Worm (Caenorhabditis elegans) whole organism, L3 larva: ENCODE measurements around the gene T05A8.8.

Experiments used
- ZK546.5 ChIP-seq: sonication (generic microtip); optimal IDR thresholded peaks from 2 replicates; lab custom pipeline; 2017; ENCODE audit warnings: missing biosample characterization, missing genetic modification characterization
- aly-2 ChIP-seq: fragments of 150-350 bp; optimal IDR thresholded peaks from 2 replicates; lab custom pipeline; 2014; ENCODE audit warnings: missing biosample characterization, missing genetic modification characterization
- ama-1 ChIP-seq: fragments of 150-350 bp; optimal IDR thresholded peaks from 2 replicates; lab custom pipeline; 2018
- ceh-16 ChIP-seq: sonication (generic microtip); optimal IDR thresholded peaks from 2 replicates; lab custom pipeline; 2017; ENCODE audit warnings: missing biosample characterization, missing genetic modification characterization
- ceh-28 ChIP-seq: fragments of 150-350 bp; optimal IDR thresholded peaks from 2 replicates; lab custom pipeline; 2014; ENCODE audit warnings: missing biosample characterization, missing genetic modification reagents, missing genetic modification characterization
- ceh-82 ChIP-seq: fragments of 150-350 bp; optimal IDR thresholded peaks from 2 replicates; lab custom pipeline; 2014; ENCODE audit warnings: missing biosample characterization, missing genetic modification characterization
- ceh-9 ChIP-seq: sonication (generic microtip); optimal IDR thresholded peaks from 2 replicates; lab custom pipeline; 2018; ENCODE audit warnings: missing biosample characterization, missing genetic modification characterization
- egl-27 ChIP-seq: sonication (generic microtip); optimal IDR thresholded peaks from 4 replicates; lab custom pipeline; 2017; ENCODE audit warnings: missing biosample characterization, missing genetic modification reagents, missing genetic modification characterization
- egl-5 ChIP-seq: fragments of 150-350 bp; optimal IDR thresholded peaks from 2 replicates; lab custom pipeline; 2017; ENCODE audit warnings: missing biosample characterization, missing genetic modification reagents, missing genetic modification characterization, inconsistent platforms
- elt-1 ChIP-seq: fragments of 150-350 bp; optimal IDR thresholded peaks from 2 replicates; lab custom pipeline; 2014; ENCODE audit warnings: missing biosample characterization, missing genetic modification characterization
- elt-2 ChIP-seq: sonication (generic microtip); optimal IDR thresholded peaks from 2 replicates; lab custom pipeline; 2016; ENCODE audit warnings: missing genetic modification reagents, mild to moderate bottlenecking, missing genetic modification characterization, missing compliant biosample characterization
- eor-1 ChIP-seq, 2 experiments: fragments of 150-350 bp; optimal IDR thresholded peaks; 2 replicates each; lab custom pipeline; 2014 to 2018; ENCODE audit warnings: missing biosample characterization in 2 of 2, missing genetic modification characterization in 2 of 2
- fkh-10 ChIP-seq: sonication (generic microtip); optimal IDR thresholded peaks from 2 replicates; lab custom pipeline; 2017; ENCODE audit warnings: missing biosample characterization, missing genetic modification reagents, missing genetic modification characterization
- fos-1 ChIP-seq: fragments of 150-350 bp; optimal IDR thresholded peaks from 2 replicates; lab custom pipeline; 2014; ENCODE audit warnings: missing biosample characterization, missing genetic modification characterization
- hmg-11 ChIP-seq: sonication (generic microtip); optimal IDR thresholded peaks from 2 replicates; lab custom pipeline; 2016; ENCODE audit warnings: missing genetic modification characterization, missing compliant biosample characterization
- jun-1 ChIP-seq: fragments of 150-350 bp; optimal IDR thresholded peaks from 2 replicates; lab custom pipeline; 2014; ENCODE audit warnings: missing biosample characterization, missing genetic modification reagents, missing genetic modification characterization
- lsy-12 ChIP-seq: sonication (generic microtip); optimal IDR thresholded peaks from 2 replicates; lab custom pipeline; 2016; ENCODE audit warnings: mild to moderate bottlenecking, missing genetic modification characterization, missing compliant biosample characterization
- mdl-1 ChIP-seq: fragments of 150-350 bp; optimal IDR thresholded peaks from 2 replicates; lab custom pipeline; 2014; ENCODE audit warnings: missing biosample characterization, missing genetic modification characterization
- nfya-1 ChIP-seq: sonication (generic microtip); optimal IDR thresholded peaks from 2 replicates; lab custom pipeline; 2017; ENCODE audit warnings: missing genetic modification characterization, mild to moderate bottlenecking, missing compliant biosample characterization, antibody characterized with exemption, moderate library complexity; ENCODE audit not compliant: insufficient read depth
- nhr-11 ChIP-seq: fragments of 150-350 bp; optimal IDR thresholded peaks from 2 replicates; lab custom pipeline; 2014; ENCODE audit warnings: missing biosample characterization, missing genetic modification characterization
- nhr-12 ChIP-seq: fragments of 150-350 bp; optimal IDR thresholded peaks from 2 replicates; lab custom pipeline; 2014; ENCODE audit warnings: missing biosample characterization, missing genetic modification characterization
- nhr-23 ChIP-seq: fragments of 150-350 bp; optimal IDR thresholded peaks from 2 replicates; lab custom pipeline; 2014; ENCODE audit warnings: missing biosample characterization, missing genetic modification reagents, missing genetic modification characterization
- nhr-237 ChIP-seq: fragments of 150-350 bp; optimal IDR thresholded peaks from 2 replicates; lab custom pipeline; 2014; ENCODE audit warnings: missing biosample characterization, missing genetic modification characterization
- nhr-28 ChIP-seq: fragments of 150-350 bp; optimal IDR thresholded peaks from 2 replicates; lab custom pipeline; 2014; ENCODE audit warnings: missing biosample characterization, missing genetic modification characterization
- nhr-43 ChIP-seq: sonication (generic microtip); optimal IDR thresholded peaks from 2 replicates; lab custom pipeline; 2016; ENCODE audit warnings: mild to moderate bottlenecking, missing genetic modification characterization, missing compliant biosample characterization; ENCODE audit not compliant: poor library complexity, severe bottlenecking
- nhr-67 ChIP-seq: fragments of 150-350 bp; optimal IDR thresholded peaks from 2 replicates; lab custom pipeline; 2014; ENCODE audit warnings: missing biosample characterization, missing genetic modification characterization
- nhr-77 ChIP-seq: fragments of 150-350 bp; optimal IDR thresholded peaks from 2 replicates; lab custom pipeline; 2014; ENCODE audit warnings: missing biosample characterization, missing genetic modification characterization
- sea-2 ChIP-seq: fragments of 150-350 bp; sonication (generic microtip); optimal IDR thresholded peaks from 4 replicates; lab custom pipeline; 2014; ENCODE audit warnings: missing biosample characterization, missing genetic modification reagents, missing genetic modification characterization
- skn-1 ChIP-seq: fragments of 150-350 bp; optimal IDR thresholded peaks from 2 replicates; lab custom pipeline; 2014; ENCODE audit warnings: missing biosample characterization, missing genetic modification characterization
- snpc-4 ChIP-seq: fragments of 150-350 bp; optimal IDR thresholded peaks from 2 replicates; lab custom pipeline; 2014; ENCODE audit warnings: missing biosample characterization, missing genetic modification characterization
- tbx-2 ChIP-seq: sonication (generic microtip); optimal IDR thresholded peaks from 2 replicates; lab custom pipeline; 2016; ENCODE audit warnings: mild to moderate bottlenecking, missing genetic modification characterization, missing compliant biosample characterization
- unc-39 ChIP-seq: sonication (generic microtip); optimal IDR thresholded peaks from 4 replicates; lab custom pipeline; 2017; ENCODE audit warnings: missing biosample characterization, missing genetic modification characterization
- unc-62 ChIP-seq: fragments of 150-350 bp; sonication (generic microtip); optimal IDR thresholded peaks from 4 replicates; lab custom pipeline; 2014; ENCODE audit warnings: missing biosample characterization, missing genetic modification reagents, missing genetic modification characterization
- zag-1 ChIP-seq: fragments of 150-350 bp; optimal IDR thresholded peaks from 2 replicates; lab custom pipeline; 2014; ENCODE audit warnings: missing biosample characterization, missing genetic modification characterization
- ztf-11 ChIP-seq: fragments of 150-350 bp; optimal IDR thresholded peaks from 2 replicates; lab custom pipeline; 2014; ENCODE audit warnings: missing biosample characterization, missing genetic modification characterization
- ztf-4 ChIP-seq: fragments of 150-350 bp; optimal IDR thresholded peaks from 2 replicates; lab custom pipeline; 2014; ENCODE audit warnings: missing biosample characterization, missing genetic modification characterization

Gene T05A8.8

DNA sequence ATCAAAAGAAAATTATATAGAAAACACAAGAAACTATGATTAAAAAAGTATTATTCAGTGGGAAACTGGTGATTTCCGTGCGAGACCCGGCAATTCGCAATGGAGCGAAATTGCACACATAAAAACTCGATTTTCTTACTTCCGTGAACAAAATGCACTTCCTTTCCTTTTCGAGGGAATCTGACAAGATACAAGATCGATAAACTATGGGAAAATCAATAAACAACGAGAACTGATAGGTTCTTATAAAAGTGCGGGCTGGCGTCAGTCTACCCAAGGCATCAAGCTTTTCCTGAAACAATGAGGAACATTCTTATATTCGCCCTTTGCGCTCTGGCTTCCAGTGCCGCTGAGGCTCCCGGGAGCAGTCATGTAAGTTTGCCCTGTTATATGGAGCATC lies 16.5 kb downstream of the T05A8.8 start, which contains the start of gene F29A7.3:
Gene F29A7.3, plus strand, starts transcription at position 301 of the 400 bp plus-strand sequence.
- TF ChIP-seq ztf-11 (tag; lab: Kevin White, UChicago) (no peak), ama-1 (lab: Kevin White, UChicago) (no peak), nfya-1 (tag; lab: Kevin White, UChicago) (no peak), egl-5 (tag; lab: Kevin White, UChicago) (no peak), ceh-28 (tag; lab: Kevin White, UChicago) (no peak), elt-2 (tag; lab: Kevin White, UChicago) (no peak), ceh-16 (no peak), nhr-237 (tag; lab: Kevin White, UChicago) (no peak), nhr-77 (tag; lab: Kevin White, UChicago) (no peak), nhr-28 (tag; lab: Kevin White, UChicago) (no peak), lsy-12 (tag; lab: Kevin White, UChicago) (no peak), ceh-82 (tag; lab: Kevin White, UChicago) (no peak), sea-2 (no peak), jun-1 (tag; lab: Kevin White, UChicago) (no peak), unc-39 (no peak), nhr-12 (tag; lab: Kevin White, UChicago) (no peak), zag-1 (tag; lab: Kevin White, UChicago) (no peak), eor-1 (tag; optimal IDR thresholded peaks at IDR 0.05; lab: Kevin White, UChicago) (no peak), snpc-4 (tag; lab: Kevin White, UChicago) (no peak), ztf-4 (tag; lab: Kevin White, UChicago) (no peak)
- TF ChIP-seq, all 47 proteins: peak for 0

DNA sequence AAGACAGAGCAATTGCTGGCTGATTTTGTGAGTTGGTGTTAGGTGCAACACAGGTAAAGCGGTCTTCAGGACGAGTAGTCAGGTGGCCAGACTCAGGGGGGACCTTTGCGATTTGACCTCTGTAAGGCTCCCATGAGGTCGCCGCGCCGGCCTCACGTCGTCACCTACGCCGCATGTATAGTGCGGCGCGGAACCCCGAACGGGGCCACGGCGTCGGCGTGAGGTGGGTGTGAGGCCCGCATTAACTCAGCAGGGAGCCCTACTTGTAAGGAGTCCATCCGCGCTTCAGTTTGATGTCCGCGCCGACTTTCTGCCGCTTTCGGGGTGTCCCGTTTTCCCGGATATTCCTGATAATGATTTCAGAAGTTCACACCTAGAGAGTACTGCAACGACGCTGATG lies 18.1 kb downstream of the T05A8.8 start:
- TF ChIP-seq nfya-1 (tag; lab: Kevin White, UChicago) = no peak

DNA sequence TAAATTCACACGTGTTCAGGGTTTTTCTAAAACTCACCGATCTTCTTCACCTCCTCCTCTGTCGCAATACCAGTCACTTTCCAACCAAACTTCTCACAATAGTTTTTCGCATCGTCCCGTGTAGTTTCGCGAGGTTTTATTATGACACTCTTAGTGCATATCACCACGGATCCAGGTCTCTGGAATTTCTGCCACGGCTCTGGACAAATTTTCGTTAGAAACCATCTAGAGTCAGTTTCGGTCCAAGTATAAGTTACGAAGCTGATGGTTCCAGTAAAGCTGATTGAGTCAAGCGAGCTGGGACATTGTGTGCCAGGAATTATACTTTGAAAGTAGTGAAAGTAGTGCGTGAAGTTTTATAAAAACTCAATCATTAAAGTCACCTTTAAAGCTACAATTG lies 19.9 kb downstream of the T05A8.8 start:
- TF ChIP-seq nfya-1 (tag; lab: Kevin White, UChicago) = no peak
- TF ChIP-seq snpc-4 (tag; lab: Kevin White, UChicago) = no peak
- TF ChIP-seq ceh-28 (tag; lab: Kevin White, UChicago) = no peak
- TF ChIP-seq nhr-237 (tag; lab: Kevin White, UChicago) = no peak
- TF ChIP-seq nhr-67 = no peak
- no peak for TF ChIP-seq egl-27 (tag; lab: Kevin White, UChicago)

- no peak for TF ChIP-seq zag-1 (tag; lab: Kevin White, UChicago)
- TF ChIP-seq skn-1 = no peak
- no peak for TF ChIP-seq nhr-11
- no peak for TF ChIP-seq ama-1 (lab: Kevin White, UChicago)
- TF ChIP-seq ceh-16 = no peak
- no peak for TF ChIP-seq tbx-2
- no peak for TF ChIP-seq ceh-9 (tag; lab: Kevin White, UChicago)
- TF ChIP-seq unc-39 = no peak
- no peak for TF ChIP-seq fos-1 (tag; lab: Kevin White, UChicago)
- TF ChIP-seq mdl-1 (tag; lab: Kevin White, UChicago) = no peak
- TF ChIP-seq fkh-10 (GFP tag; lab: Kevin White, UChicago) = no peak
- TF ChIP-seq aly-2 (tag; lab: Kevin White, UChicago) = no peak
- no peak for TF ChIP-seq nhr-28 (tag; lab: Kevin White, UChicago)
- TF ChIP-seq hmg-11 (tag; lab: Kevin White, UChicago) = no peak
- no peak for TF ChIP-seq elt-2 (tag; lab: Kevin White, UChicago)
- TF ChIP-seq ztf-11 (tag; lab: Kevin White, UChicago) = no peak
- no peak for TF ChIP-seq nhr-237 (tag; lab: Kevin White, UChicago)
- TF ChIP-seq lsy-12 (tag; lab: Kevin White, UChicago) = no peak
Observed at ce11 chrII:2757954-2758353, 21.5 kb downstream of the T05A8.8 start, which contains the start of gene F29A7.8. Gene F29A7.8, minus strand, starts transcription at chrII:2758054.

- no peak for TF ChIP-seq ceh-28 (tag; lab: Kevin White, UChicago)
- TF ChIP-seq elt-1 (tag; lab: Kevin White, UChicago) = no peak
- no peak for TF ChIP-seq nhr-43 (tag; lab: Kevin White, UChicago)
- no peak for TF ChIP-seq skn-1
- no peak for TF ChIP-seq ceh-82 (tag; lab: Kevin White, UChicago)
- TF ChIP-seq ZK546.5 (tag; lab: Kevin White, UChicago) = no peak
- TF ChIP-seq snpc-4 (tag; lab: Kevin White, UChicago) = no peak
- no peak for TF ChIP-seq eor-1 (tag; optimal IDR thresholded peaks at IDR 0.05; lab: Kevin White, UChicago)
- no peak for TF ChIP-seq ztf-4 (tag; lab: Kevin White, UChicago)
- no peak for TF ChIP-seq unc-62
- TF ChIP-seq ztf-11 (tag; lab: Kevin White, UChicago) = no peak
- TF ChIP-seq nhr-23 (tag; lab: Kevin White, UChicago) = no peak
- TF ChIP-seq aly-2 (tag; lab: Kevin White, UChicago) = no peak
Observed at ce11 chrII:2758476-2758875, 22.0 kb downstream of the T05A8.8 start, which contains the start of gene fbxb-107. Gene fbxb-107, plus strand, starts transcription at chrII:2758772.
